Worm (Caenorhabditis elegans) whole organism, L2 larva: ENCODE data around the gene Y62E10A.24.

Source experiments
- egl-27 ChIP-seq: sonication (generic microtip); optimal IDR thresholded peaks from 3 replicates; lab custom pipeline; 2017; ENCODE audit warnings: missing biosample characterization, missing genetic modification reagents, missing genetic modification characterization
- elt-1 ChIP-seq: fragments of 150-350 bp; optimal IDR thresholded peaks from 2 replicates; lab custom pipeline; 2014; ENCODE audit warnings: missing biosample characterization, missing genetic modification characterization
- lin-13 ChIP-seq: fragments of 150-350 bp; optimal IDR thresholded peaks from 2 replicates; lab custom pipeline; 2014; ENCODE audit warnings: missing biosample characterization, missing genetic modification reagents, missing genetic modification characterization
- nhr-10 ChIP-seq: sonication (generic microtip); optimal IDR thresholded peaks from 2 replicates; lab custom pipeline; 2017; ENCODE audit warnings: missing biosample characterization, missing genetic modification characterization
- nhr-237 ChIP-seq: fragments of 150-350 bp; optimal IDR thresholded peaks from 2 replicates; lab custom pipeline; 2014; ENCODE audit warnings: missing biosample characterization, missing genetic modification characterization
- unc-39 ChIP-seq: fragments of 150-350 bp; optimal IDR thresholded peaks from 2 replicates; lab custom pipeline; 2014; ENCODE audit warnings: missing biosample characterization, missing genetic modification characterization
- zag-1 ChIP-seq: fragments of 150-350 bp; optimal IDR thresholded peaks from 2 replicates; lab custom pipeline; 2014; ENCODE audit warnings: missing biosample characterization, missing genetic modification characterization
- ztf-11 ChIP-seq: sonication (generic microtip); optimal IDR thresholded peaks from 2 replicates; lab custom pipeline; 2017; ENCODE audit warnings: missing biosample characterization, missing genetic modification characterization
- ztf-4 ChIP-seq: fragments of 150-350 bp; optimal IDR thresholded peaks from 2 replicates; lab custom pipeline; 2014; ENCODE audit warnings: missing biosample characterization, missing genetic modification characterization

DNA sequence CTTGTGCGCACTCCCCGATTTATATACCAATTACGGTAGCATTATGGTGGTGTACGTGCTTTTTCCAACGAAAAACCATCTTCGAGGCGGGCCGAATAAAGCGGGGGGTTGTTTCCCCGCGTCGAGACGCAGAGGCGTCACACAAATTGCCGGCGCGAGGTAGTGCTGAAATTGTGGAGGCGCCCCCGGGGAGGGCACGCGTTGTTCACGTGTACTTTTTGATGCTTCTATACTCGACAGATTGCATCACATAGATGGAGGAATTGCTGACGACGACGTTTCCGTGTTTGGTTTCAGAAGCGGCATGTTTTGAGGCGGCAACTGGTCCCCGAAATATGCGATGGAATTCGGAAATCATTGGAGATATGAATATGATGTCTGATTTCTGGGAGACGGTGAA lies 24.7 kb downstream of the Y62E10A.24 start:
- TF ChIP-seq egl-27 (tag; lab: Kevin White, UChicago) (peak; percentile 94), nhr-237 (tag; lab: Kevin White, UChicago) (no peak), nhr-10 (tag; lab: Kevin White, UChicago) (no peak), unc-39 (tag; lab: Kevin White, UChicago) (no peak), lin-13 (GFP tag; lab: Kevin White, UChicago) (peak; percentile 76), elt-1 (tag; lab: Kevin White, UChicago) (no peak), zag-1 (tag; lab: Kevin White, UChicago) (peak; percentile 69), ztf-4 (tag; lab: Kevin White, UChicago) (no peak), ztf-11 (tag; lab: Kevin White, UChicago) (no peak)
